Worm (Caenorhabditis elegans) whole organism, young adult: ENCODE data around the gene nep-4.
"Not testable (repeated sequence)": the region's sequence is repeated elsewhere in the genome, so short reads cannot be mapped to it uniquely, and the experiment has no call there.

Experiments used
- B0261.1 ChIP-seq: sonication (generic microtip); optimal IDR thresholded peaks from 2 replicates; lab custom pipeline; 2016; ENCODE audit warnings: mild to moderate bottlenecking, missing genetic modification characterization, moderate library complexity, missing compliant biosample characterization
- F10E7.11 ChIP-seq: sonication (generic microtip); optimal IDR thresholded peaks from 2 replicates; lab custom pipeline; 2017; ENCODE audit warnings: mild to moderate bottlenecking, missing genetic modification characterization, moderate library complexity, missing compliant biosample characterization
- F22D6.2 ChIP-seq: sonication (generic microtip); optimal IDR thresholded peaks from 2 replicates; lab custom pipeline; 2016; ENCODE audit warnings: mild to moderate bottlenecking, missing genetic modification characterization, missing compliant biosample characterization
- F37B4.10 ChIP-seq: fragments of 200-800 bp; sonication (Bioruptor generic); IDR thresholded peaks from 2 replicates; pipeline ENCODE4 v1.3.6; 2022; ENCODE audit warnings: missing genetic modification characterization, missing compliant biosample characterization
- F39B2.1 ChIP-seq: fragments of 200-800 bp; sonication (Bioruptor generic); IDR thresholded peaks from 2 replicates; pipeline ENCODE4 v1.3.6; 2022; ENCODE audit warnings: missing genetic modification reagents, missing genetic modification characterization, missing compliant biosample characterization
- K12H6.12 ChIP-seq: fragments of 200-800 bp; sonication (Bioruptor generic); optimal IDR thresholded peaks from 2 replicates; lab custom pipeline; 2018; ENCODE audit warnings: mild to moderate bottlenecking, missing genetic modification characterization, missing compliant biosample characterization
- T26A5.8 ChIP-seq: sonication (generic microtip); optimal IDR thresholded peaks from 2 replicates; lab custom pipeline; 2016; ENCODE audit warnings: missing genetic modification characterization, missing compliant biosample characterization
- Y53F4B.3 ChIP-seq: fragments of 200-800 bp; sonication (Bioruptor generic); IDR thresholded peaks from 2 replicates; pipeline ENCODE4 v1.3.6; 2022; ENCODE audit warnings: missing genetic modification reagents, missing genetic modification characterization, missing compliant biosample characterization
- Y67H2A.10 ChIP-seq: fragments of 200-800 bp; sonication (Bioruptor generic); conservative IDR thresholded peaks from 2 replicates; pipeline ENCODE4 v1.3.6; 2022; ENCODE audit warnings: missing genetic modification reagents, missing genetic modification characterization, missing compliant biosample characterization
- Y79H2A.3 ChIP-seq: fragments of 200-800 bp; sonication (Bioruptor generic); conservative IDR thresholded peaks from 2 replicates; pipeline ENCODE4 v1.3.6; 2022; ENCODE audit warnings: missing genetic modification reagents, missing genetic modification characterization, missing compliant biosample characterization
- akir-1 ChIP-seq: fragments of 200-800 bp; sonication (Bioruptor generic); optimal IDR thresholded peaks from 2 replicates; lab custom pipeline; 2018; ENCODE audit warnings: mild to moderate bottlenecking, missing genetic modification characterization, moderate library complexity, missing compliant biosample characterization
- aptf-3 ChIP-seq: fragments of 200-800 bp; sonication (Bioruptor generic); IDR thresholded peaks from 2 replicates; pipeline ENCODE4 v1.3.6; 2022; ENCODE audit warnings: missing genetic modification characterization, missing compliant biosample characterization
- bed-1 ChIP-seq: fragments of 200-800 bp; sonication (Bioruptor generic); IDR thresholded peaks from 2 replicates; pipeline ENCODE4 v1.3.6; 2022; ENCODE audit warnings: missing genetic modification reagents, missing genetic modification characterization, missing compliant biosample characterization
- bed-2 ChIP-seq: fragments of 200-800 bp; sonication (Bioruptor generic); IDR thresholded peaks from 2 replicates; pipeline ENCODE4 v1.3.6; 2022; ENCODE audit warnings: missing genetic modification reagents, missing genetic modification characterization, missing compliant biosample characterization
- ccch-3 ChIP-seq: fragments of 200-800 bp; sonication (Bioruptor generic); optimal IDR thresholded peaks from 2 replicates; lab custom pipeline; 2018; ENCODE audit warnings: mild to moderate bottlenecking, missing genetic modification characterization, missing compliant biosample characterization
- ceh-100 ChIP-seq: fragments of 200-800 bp; sonication (Bioruptor generic); IDR thresholded peaks from 2 replicates; pipeline ENCODE4 v1.3.6; 2022; ENCODE audit warnings: missing genetic modification reagents, missing genetic modification characterization, missing compliant biosample characterization
- ceh-79 ChIP-seq: sonication (generic microtip); optimal IDR thresholded peaks from 2 replicates; lab custom pipeline; 2017; ENCODE audit warnings: mild to moderate bottlenecking, missing genetic modification characterization, missing compliant biosample characterization
- die-1 ChIP-seq: sonication (generic microtip); optimal IDR thresholded peaks from 2 replicates; lab custom pipeline; 2016; ENCODE audit warnings: missing genotype, mild to moderate bottlenecking, missing genetic modification characterization, missing compliant biosample characterization
- dox-1 ChIP-seq: fragments of 200-800 bp; sonication (Bioruptor generic); IDR thresholded peaks from 2 replicates; pipeline ENCODE4 v1.3.6; 2022; ENCODE audit warnings: missing genetic modification reagents, missing genetic modification characterization, missing compliant biosample characterization
- egl-18 ChIP-seq: fragments of 200-800 bp; sonication (Bioruptor generic); IDR thresholded peaks from 2 replicates; pipeline ENCODE4 v1.3.6; 2022; ENCODE audit warnings: missing genetic modification reagents, missing genetic modification characterization, missing compliant biosample characterization
- egrh-3 ChIP-seq: fragments of 200-800 bp; sonication (Bioruptor generic); IDR thresholded peaks from 2 replicates; pipeline ENCODE4 v1.3.6; 2022; ENCODE audit warnings: missing genetic modification reagents, missing genetic modification characterization, missing compliant biosample characterization
- fkh-3 ChIP-seq: sonication (generic microtip); optimal IDR thresholded peaks from 2 replicates; lab custom pipeline; 2016; ENCODE audit warnings: mild to moderate bottlenecking, missing genetic modification characterization, missing compliant biosample characterization
- gei-17 ChIP-seq: fragments of 200-800 bp; sonication (Bioruptor generic); optimal IDR thresholded peaks from 2 replicates; lab custom pipeline; 2018; ENCODE audit warnings: mild to moderate bottlenecking, missing genetic modification characterization, missing compliant biosample characterization
- him-1 ChIP-seq: sonication (generic microtip); optimal IDR thresholded peaks from 2 replicates; lab custom pipeline; 2016; ENCODE audit warnings: missing genotype, missing genetic modification reagents, missing genetic modification characterization, missing compliant biosample characterization
- hmg-1.2 ChIP-seq: fragments of 200-800 bp; sonication (Bioruptor generic); IDR thresholded peaks from 2 replicates; pipeline ENCODE4 v1.3.6; 2022; ENCODE audit warnings: missing genetic modification reagents, missing genetic modification characterization, missing compliant biosample characterization
- hrde-1 ChIP-seq: sonication (generic microtip); optimal IDR thresholded peaks from 2 replicates; lab custom pipeline; 2016; ENCODE audit warnings: missing genetic modification characterization, mild to moderate bottlenecking, missing compliant biosample characterization, moderate library complexity, missing genotype, missing genetic modification reagents, borderline replicate concordance
- lin-26 ChIP-seq: fragments of 200-800 bp; sonication (Bioruptor generic); IDR thresholded peaks from 2 replicates; pipeline ENCODE4 v1.3.6; 2022; ENCODE audit warnings: missing genetic modification reagents, missing genetic modification characterization, missing compliant biosample characterization
- lsl-1 ChIP-seq: fragments of 200-800 bp; sonication (Bioruptor generic); optimal IDR thresholded peaks from 2 replicates; lab custom pipeline; 2018; ENCODE audit warnings: mild to moderate bottlenecking, missing genetic modification characterization, moderate library complexity, missing compliant biosample characterization
- madf-6 ChIP-seq: fragments of 200-800 bp; sonication (Bioruptor generic); IDR thresholded peaks from 2 replicates; pipeline ENCODE4 v1.3.6; 2022; ENCODE audit warnings: missing genetic modification reagents, missing genetic modification characterization, missing compliant biosample characterization
- mes-4 ChIP-seq: sonication (generic microtip); optimal IDR thresholded peaks from 2 replicates; lab custom pipeline; 2016; ENCODE audit warnings: missing genotype, missing genetic modification characterization, missing compliant biosample characterization
- nfyb-1 ChIP-seq: fragments of 200-800 bp; sonication (Bioruptor generic); IDR thresholded peaks from 2 replicates; pipeline ENCODE4 v1.3.6; 2022; ENCODE audit warnings: missing genetic modification reagents, missing genetic modification characterization, missing compliant biosample characterization
- nhr-27 ChIP-seq: fragments of 200-800 bp; sonication (Bioruptor generic); optimal IDR thresholded peaks from 2 replicates; lab custom pipeline; 2018; ENCODE audit warnings: mild to moderate bottlenecking, missing genetic modification characterization, moderate library complexity, missing compliant biosample characterization
- rpc-1 ChIP-seq, 2 experiments: fragments of 150-350 bp in 1 of 2; sonication (generic microtip) in 1 of 2; optimal IDR thresholded peaks; 2 replicates each; lab custom pipeline; 2014 to 2018; ENCODE audit warnings: missing biosample characterization in 1 of 2, missing genetic modification characterization in 1 of 2, missing genetic modification reagents in 1 of 2, missing genotype in 1 of 2
- snpc-1.3 ChIP-seq: sonication (generic microtip); optimal IDR thresholded peaks from 2 replicates; lab custom pipeline; 2017; ENCODE audit warnings: missing genetic modification characterization, mild to moderate bottlenecking, missing compliant biosample characterization, antibody characterized with exemption, moderate library complexity, missing genotype, missing genetic modification reagents; ENCODE audit not compliant: insufficient read depth
- snpc-3.4 ChIP-seq: sonication (generic microtip); optimal IDR thresholded peaks from 2 replicates; lab custom pipeline; 2017; ENCODE audit warnings: missing genetic modification characterization, mild to moderate bottlenecking, missing compliant biosample characterization, antibody characterized with exemption, moderate library complexity, missing genotype, missing genetic modification reagents
- somi-1 ChIP-seq: fragments of 200-800 bp; sonication (Bioruptor generic); optimal IDR thresholded peaks from 2 replicates; lab custom pipeline; 2018; ENCODE audit warnings: mild to moderate bottlenecking, missing genetic modification characterization, missing compliant biosample characterization
- xnd-1 ChIP-seq: sonication (generic microtip); optimal IDR thresholded peaks from 2 replicates; lab custom pipeline; 2016; ENCODE audit warnings: missing genotype, missing genetic modification reagents, missing genetic modification characterization, missing compliant biosample characterization
- zfh-2 ChIP-seq: fragments of 200-800 bp; sonication (Bioruptor generic); conservative IDR thresholded peaks from 2 replicates; pipeline ENCODE4 v1.3.6; 2022; ENCODE audit warnings: missing genetic modification reagents, missing genetic modification characterization, missing compliant biosample characterization
- ztf-22 ChIP-seq: fragments of 200-800 bp; sonication (Bioruptor generic); optimal IDR thresholded peaks from 2 replicates; lab custom pipeline; 2018; ENCODE audit warnings: mild to moderate bottlenecking, missing genetic modification characterization, moderate library complexity, missing compliant biosample characterization
- ztf-25 ChIP-seq: fragments of 200-800 bp; sonication (Bioruptor generic); IDR thresholded peaks from 2 replicates; pipeline ENCODE4 v1.3.6; 2022; ENCODE audit warnings: missing genetic modification reagents, missing genetic modification characterization, missing compliant biosample characterization
- ztf-28 ChIP-seq: fragments of 200-800 bp; sonication (Bioruptor generic); IDR thresholded peaks from 2 replicates; pipeline ENCODE4 v1.3.6; 2022; ENCODE audit warnings: missing genetic modification reagents, missing genetic modification characterization, missing compliant biosample characterization

nep-4 gene

DNA sequence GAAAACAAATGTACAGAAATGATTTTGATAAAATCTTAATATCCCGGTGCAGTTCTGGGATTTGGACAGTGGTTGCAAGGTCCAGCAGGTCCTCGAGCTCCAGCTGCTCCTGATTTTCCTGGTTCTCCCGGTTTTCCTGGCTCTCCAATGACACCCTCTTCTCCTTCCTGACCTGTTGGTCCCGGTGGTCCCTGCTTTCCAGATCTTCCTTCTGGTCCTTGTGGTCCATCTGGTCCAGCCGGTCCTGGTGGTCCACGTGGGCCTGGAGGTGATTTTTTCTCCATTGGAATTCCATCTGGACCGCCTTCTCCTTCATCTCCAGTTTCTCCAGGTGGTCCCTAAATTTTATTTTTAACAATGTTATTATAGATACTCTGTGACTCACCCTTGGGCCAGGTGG is 12.0 kb upstream of the nep-4 start:
- TF ChIP-seq aptf-3 (GFP tag; lab: Robert Waterston, UW), result no peak
- TF ChIP-seq F22D6.2 (tag; lab: Kevin White, UChicago), result no peak
- TF ChIP-seq mes-4 (tag; lab: Kevin White, UChicago), result no peak
- TF ChIP-seq F10E7.11 (tag; lab: Kevin White, UChicago), result no peak
- no peak for TF ChIP-seq ceh-79 (tag; lab: Kevin White, UChicago)
- no peak for TF ChIP-seq hrde-1 (tag; lab: Kevin White, UChicago)
- TF ChIP-seq bed-2 (GFP tag; lab: Robert Waterston, UW), result no peak
- TF ChIP-seq him-1 (tag; lab: Kevin White, UChicago), result no peak
- TF ChIP-seq nfyb-1, result 0 out of 2 replicates have a peak, but pooled peaks have one; percentile 31
- no peak for TF ChIP-seq fkh-3 (tag; lab: Kevin White, UChicago)
- no peak for TF ChIP-seq ccch-3 (GFP tag; lab: Kevin White, UChicago)
- no peak for TF ChIP-seq Y53F4B.3 (GFP tag; lab: Robert Waterston, UW)
- TF ChIP-seq lsl-1 (GFP tag; lab: Kevin White, UChicago), result no peak
- peak; percentile 24; the same call in 1 of the 2 replicates for TF ChIP-seq egrh-3 (GFP tag; lab: Robert Waterston, UW)
- no peak for TF ChIP-seq somi-1 (GFP tag; lab: Kevin White, UChicago)
- TF ChIP-seq F39B2.1 (GFP tag; lab: Robert Waterston, UW), result no peak
- peak; percentile 63 for TF ChIP-seq zfh-2 (GFP tag; lab: Robert Waterston, UW)
- no peak for TF ChIP-seq ceh-100 (GFP tag; lab: Robert Waterston, UW)
- TF ChIP-seq, all 124 proteins: peak for 3

DNA sequence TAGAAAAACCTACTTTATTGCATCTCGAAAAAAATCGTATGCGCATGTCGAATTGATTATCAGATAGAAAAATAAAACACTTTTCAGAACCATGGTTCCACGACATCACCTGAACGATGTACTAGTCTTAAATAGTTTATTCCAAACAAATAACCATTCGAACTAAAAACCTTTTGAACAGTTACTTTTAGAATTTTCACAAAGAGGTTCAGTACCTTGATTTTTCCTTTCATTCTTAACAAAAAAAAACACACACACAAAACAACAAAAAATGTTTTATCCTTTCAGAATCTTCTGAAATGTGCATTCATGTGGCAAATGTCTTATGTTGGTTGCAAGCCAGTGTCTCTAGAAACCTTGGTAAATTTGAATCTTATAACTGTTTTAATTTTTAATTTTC is 11.5 kb upstream of the nep-4 start, which contains the start of gene F41C6.4:
F41C6.4 (minus strand) TSS at position 101 of the 400 bp plus-strand sequence.
- no peak for TF ChIP-seq T26A5.8 (tag; lab: Kevin White, UChicago)
- no peak for TF ChIP-seq ccch-3 (GFP tag; lab: Kevin White, UChicago)
- TF ChIP-seq egrh-3 (GFP tag; lab: Robert Waterston, UW), result no peak
- TF ChIP-seq nfyb-1, result no peak
- no peak for TF ChIP-seq Y67H2A.10 (GFP tag; lab: Robert Waterston, UW)
- TF ChIP-seq snpc-1.3 (tag; lab: Kevin White, UChicago), result no peak
- TF ChIP-seq lin-26 (GFP tag; lab: Robert Waterston, UW), result no peak
- no peak for TF ChIP-seq ztf-28 (GFP tag; lab: Robert Waterston, UW)
- no peak for TF ChIP-seq ztf-22 (GFP tag; lab: Kevin White, UChicago)
- TF ChIP-seq him-1 (tag; lab: Kevin White, UChicago), result no peak
- no peak for TF ChIP-seq akir-1 (GFP tag; lab: Kevin White, UChicago)
- no peak for TF ChIP-seq F37B4.10 (GFP tag; lab: Robert Waterston, UW)
- no peak for TF ChIP-seq egl-18 (GFP tag; lab: Robert Waterston, UW)

- TF ChIP-seq Y79H2A.3 (GFP tag; lab: Robert Waterston, UW); bed-1; K12H6.12 (tag; lab: Kevin White, UChicago): not testable (repeated sequence)
Measured at ce11 chrX:6868669-6869068, 5.4 kb upstream of the nep-4 start, which contains the start of gene C53B7.6. Gene C53B7.6 (minus strand): TSS chrX:6868769.

ce11 chrX:6867707-6868106 is 4.5 kb upstream of the nep-4 start:
- peak; percentile 90 for TF ChIP-seq dox-1 (GFP tag; lab: Robert Waterston, UW)
- no peak for TF ChIP-seq Y53F4B.3 (GFP tag; lab: Robert Waterston, UW)
- peak; percentile 64 for TF ChIP-seq nhr-27
- TF ChIP-seq die-1 (tag; lab: Kevin White, UChicago), result peak; percentile 96
- peak; percentile 89 for TF ChIP-seq B0261.1 (tag; lab: Kevin White, UChicago)
- peak; percentile 86 for TF ChIP-seq ztf-25 (GFP tag; lab: Robert Waterston, UW)
- peak; percentile 93 for TF ChIP-seq rpc-1 (optimal IDR thresholded peaks at IDR 0.05; lab: Kevin White, UChicago)
- TF ChIP-seq rpc-1 (tag; optimal IDR thresholded peaks at IDR 0.05; lab: Kevin White, UChicago), result peak; percentile 89
- peak; percentile 91 for TF ChIP-seq nfyb-1
- TF ChIP-seq somi-1 (GFP tag; lab: Kevin White, UChicago), result peak; percentile 69
- peak; percentile 93 for TF ChIP-seq him-1 (tag; lab: Kevin White, UChicago)
- no peak for TF ChIP-seq xnd-1 (tag; lab: Kevin White, UChicago)
- TF ChIP-seq hmg-1.2 (GFP tag; lab: Robert Waterston, UW), result peak; percentile 83
- peak; percentile 85 for TF ChIP-seq snpc-3.4 (tag; lab: Kevin White, UChicago)
- TF ChIP-seq madf-6, result peak; percentile 73
- peak; percentile 65 for TF ChIP-seq ztf-22 (GFP tag; lab: Kevin White, UChicago)
- peak; percentile 86 for TF ChIP-seq T26A5.8 (tag; lab: Kevin White, UChicago)
- TF ChIP-seq ceh-100 (GFP tag; lab: Robert Waterston, UW), result no peak; the same call in none of the 2 replicates
- peak; percentile 68 for TF ChIP-seq gei-17
